Worm (Caenorhabditis elegans) whole organism, L4/young adult: Measurements from ENCODE around the gene C27D6.3.

ENCODE experiments used
- W03F9.2 ChIP-seq: fragments of 150-350 bp; optimal IDR thresholded peaks from 2 replicates; lab custom pipeline; 2014; ENCODE audit warnings: missing biosample characterization, missing genetic modification characterization
- dao-5 ChIP-seq: sonication (generic microtip); optimal IDR thresholded peaks from 2 replicates; lab custom pipeline; 2016; ENCODE audit warnings: missing genotype, missing genetic modification characterization, moderate library complexity, missing compliant biosample characterization
- him-1 ChIP-seq: sonication (generic microtip); optimal IDR thresholded peaks from 2 replicates; lab custom pipeline; 2016; ENCODE audit warnings: missing genotype, missing genetic modification reagents, missing genetic modification characterization, missing compliant biosample characterization

- TF ChIP-seq W03F9.2 (tag; lab: Kevin White, UChicago) (no peak), him-1 (tag; lab: Kevin White, UChicago) (no peak), dao-5 (tag; lab: Kevin White, UChicago) (no peak)
Observed at ce11 chrII:5220648-5221047, 46.4 kb upstream of the C27D6.3 start.
